Worm (Caenorhabditis elegans) whole organism, L4 larva: ENCODE measurements around the gene F46E10.2.

Source experiments
- dve-1 ChIP-seq: sonication (generic microtip); optimal IDR thresholded peaks from 2 replicates; lab custom pipeline; 2017; ENCODE audit warnings: antibody characterized with exemption, mild to moderate bottlenecking, missing genetic modification characterization, missing compliant biosample characterization; ENCODE audit not compliant: insufficient read depth
- hmg-1.1 ChIP-seq: fragments of 200-800 bp; sonication (Bioruptor generic); IDR thresholded peaks from 2 replicates; pipeline ENCODE4 v1.3.6; 2022; ENCODE audit warnings: missing genetic modification reagents, missing genetic modification characterization, missing compliant biosample characterization
- pha-4 ChIP-seq, 2 experiments: fragments of 150-350 bp in 1 of 2; fragments of 200-800 bp in 1 of 2; sonication (Bioruptor generic) in 1 of 2; IDR thresholded peaks in 1 of 2; optimal IDR thresholded peaks in 1 of 2; 2 replicates each; pipeline versions ENCODE4 v1.3.6 to Lab custom; 2014 to 2022; ENCODE audit warnings: missing genetic modification characterization in 2 of 2, missing genetic modification reagents in 2 of 2, missing biosample characterization in 1 of 2, missing compliant biosample characterization in 1 of 2
- sdz-12 ChIP-seq: fragments of 200-800 bp; sonication (Bioruptor generic); optimal IDR thresholded peaks from 2 replicates; lab custom pipeline; 2018; ENCODE audit warnings: mild to moderate bottlenecking, missing genetic modification characterization, missing compliant biosample characterization
- skn-1 ChIP-seq: fragments of 150-350 bp; optimal IDR thresholded peaks from 2 replicates; lab custom pipeline; 2014; ENCODE audit warnings: missing biosample characterization, missing genetic modification characterization

DNA sequence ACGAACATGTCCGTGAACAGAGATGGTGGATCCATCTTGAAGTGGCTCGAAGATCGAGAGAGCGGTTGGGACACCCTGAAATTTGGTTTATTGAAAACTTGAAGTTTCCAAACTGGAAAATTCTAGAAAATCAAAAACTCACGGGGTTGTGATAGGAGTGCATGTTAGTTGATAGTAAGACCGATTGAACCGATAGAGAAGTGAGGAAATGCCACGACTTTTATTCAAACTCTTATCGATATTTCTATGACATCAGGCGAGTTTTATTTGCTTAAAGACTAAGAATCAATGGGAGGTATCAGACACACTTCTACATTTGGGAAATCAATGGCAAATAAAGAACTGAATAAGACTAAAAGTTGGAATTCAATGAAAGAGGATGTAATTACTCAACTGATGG, 31.4 kb upstream of the F46E10.2 start, which contains the start of gene lec-10:
- no peak for TF ChIP-seq sdz-12 (GFP tag; lab: Kevin White, UChicago)
- TF ChIP-seq skn-1 (tag; lab: Kevin White, UChicago), result no peak
- no peak for TF ChIP-seq hmg-1.1
- peak; percentile 89 for TF ChIP-seq dve-1 (tag; lab: Kevin White, UChicago)
- peak; percentile 8; the same call in 1 of the 2 replicates for TF ChIP-seq pha-4 (GFP tag; IDR thresholded peaks at IDR 0.05; lab: Robert Waterston, UW)
- TF ChIP-seq pha-4 (tag; optimal IDR thresholded peaks at IDR 0.05; lab: Kevin White, UChicago), result no peak
